Worm (Caenorhabditis elegans) whole organism, L4 larva: Measurements from ENCODE around the gene T28A8.5.

Experiments used
- dmd-6 ChIP-seq: fragments of 200-800 bp; sonication (Bioruptor generic); IDR thresholded peaks from 2 replicates; pipeline ENCODE4 v1.3.6; 2022; ENCODE audit warnings: missing genetic modification reagents, missing genetic modification characterization, missing compliant biosample characterization
- hlh-11 ChIP-seq: fragments of 200-800 bp; sonication (Bioruptor generic); optimal IDR thresholded peaks from 2 replicates; lab custom pipeline; 2018; ENCODE audit warnings: mild to moderate bottlenecking, missing genetic modification characterization, missing compliant biosample characterization
- lin-13 ChIP-seq: fragments of 150-350 bp; optimal IDR thresholded peaks from 2 replicates; lab custom pipeline; 2014; ENCODE audit warnings: missing biosample characterization, missing genetic modification reagents, missing genetic modification characterization
- nhr-28 ChIP-seq: fragments of 150-350 bp; optimal IDR thresholded peaks from 2 replicates; lab custom pipeline; 2014; ENCODE audit warnings: missing biosample characterization, missing genetic modification characterization
- nhr-41 ChIP-seq: fragments of 200-800 bp; sonication (Bioruptor generic); IDR thresholded peaks from 2 replicates; pipeline ENCODE4 v1.3.6; 2022; ENCODE audit warnings: missing genetic modification reagents, missing genetic modification characterization, missing compliant biosample characterization
- nhr-6 ChIP-seq: fragments of 150-350 bp; optimal IDR thresholded peaks from 2 replicates; lab custom pipeline; 2014; ENCODE audit warnings: missing biosample characterization, missing genetic modification characterization
- nhr-77 ChIP-seq: fragments of 150-350 bp; optimal IDR thresholded peaks from 2 replicates; lab custom pipeline; 2014; ENCODE audit warnings: missing biosample characterization, missing genetic modification characterization
- pha-4 ChIP-seq, 2 experiments: fragments of 150-350 bp in 1 of 2; fragments of 200-800 bp in 1 of 2; sonication (Bioruptor generic) in 1 of 2; IDR thresholded peaks in 1 of 2; optimal IDR thresholded peaks in 1 of 2; 2 replicates each; pipeline versions ENCODE4 v1.3.6 to Lab custom; 2014 to 2022; ENCODE audit warnings: missing genetic modification characterization in 2 of 2, missing genetic modification reagents in 2 of 2, missing biosample characterization in 1 of 2, missing compliant biosample characterization in 1 of 2
- pqm-1 ChIP-seq: sonication (generic microtip); optimal IDR thresholded peaks from 2 replicates; lab custom pipeline; 2017; ENCODE audit warnings: missing biosample characterization, missing genetic modification characterization
- saeg-2 ChIP-seq: fragments of 200-800 bp; sonication (Bioruptor generic); IDR thresholded peaks from 2 replicates; pipeline ENCODE4 v1.3.6; 2022; ENCODE audit warnings: missing genetic modification reagents, missing genetic modification characterization, missing compliant biosample characterization
- zip-11 ChIP-seq: fragments of 200-800 bp; sonication (Bioruptor generic); IDR thresholded peaks from 2 replicates; pipeline ENCODE4 v1.3.6; 2022; ENCODE audit warnings: missing genetic modification characterization, missing compliant biosample characterization
- ztf-11 ChIP-seq: fragments of 150-350 bp; optimal IDR thresholded peaks from 2 replicates; lab custom pipeline; 2014; ENCODE audit warnings: missing biosample characterization, missing genetic modification characterization
- ztf-7 ChIP-seq: fragments of 150-350 bp; optimal IDR thresholded peaks from 2 replicates; lab custom pipeline; 2014; ENCODE audit warnings: missing biosample characterization, missing genetic modification characterization

DNA sequence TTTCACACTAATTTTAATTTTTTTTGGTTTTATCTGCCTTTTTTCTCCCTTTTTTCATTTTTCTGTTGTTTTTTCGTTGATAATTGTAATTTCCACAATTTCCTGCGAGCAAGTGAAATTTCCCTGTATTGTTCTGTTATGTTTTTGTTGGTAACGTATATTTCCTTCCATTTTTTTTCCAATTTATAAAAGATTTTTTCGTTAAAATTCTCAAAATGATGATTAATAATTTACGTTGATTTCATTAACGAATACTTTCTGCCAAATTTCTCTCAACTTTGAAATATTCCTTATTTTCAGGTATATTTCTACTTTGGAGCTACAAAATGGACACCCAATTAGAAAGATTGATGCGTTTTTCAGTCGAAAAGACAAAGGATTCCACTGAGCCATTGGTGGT is 1.1 kb downstream of the T28A8.5 start, which contains the start of gene T28A8.8:
- no peak for TF ChIP-seq ztf-11
- TF ChIP-seq pqm-1 (tag; lab: Kevin White, UChicago): no peak
- TF ChIP-seq nhr-28: no peak
- no peak for TF ChIP-seq saeg-2
- no peak for TF ChIP-seq lin-13 (GFP tag; lab: Kevin White, UChicago)
- TF ChIP-seq zip-11 (GFP tag; lab: Robert Waterston, UW): no peak
- TF ChIP-seq ztf-7: no peak
- no peak for TF ChIP-seq nhr-77
- no peak for TF ChIP-seq hlh-11 (tag; lab: Kevin White, UChicago)
- no peak for TF ChIP-seq nhr-6 (tag; lab: Kevin White, UChicago)
- no peak for TF ChIP-seq nhr-41 (GFP tag; lab: Robert Waterston, UW)
- no peak for TF ChIP-seq dmd-6 (GFP tag; lab: Robert Waterston, UW)
- TF ChIP-seq pha-4 (GFP tag; IDR thresholded peaks at IDR 0.05; lab: Robert Waterston, UW): no peak
- TF ChIP-seq pha-4 (tag; optimal IDR thresholded peaks at IDR 0.05; lab: Kevin White, UChicago): no peak
